Fruit fly (Drosophila melanogaster): ENCODE data around the gene twe.

DNA sequence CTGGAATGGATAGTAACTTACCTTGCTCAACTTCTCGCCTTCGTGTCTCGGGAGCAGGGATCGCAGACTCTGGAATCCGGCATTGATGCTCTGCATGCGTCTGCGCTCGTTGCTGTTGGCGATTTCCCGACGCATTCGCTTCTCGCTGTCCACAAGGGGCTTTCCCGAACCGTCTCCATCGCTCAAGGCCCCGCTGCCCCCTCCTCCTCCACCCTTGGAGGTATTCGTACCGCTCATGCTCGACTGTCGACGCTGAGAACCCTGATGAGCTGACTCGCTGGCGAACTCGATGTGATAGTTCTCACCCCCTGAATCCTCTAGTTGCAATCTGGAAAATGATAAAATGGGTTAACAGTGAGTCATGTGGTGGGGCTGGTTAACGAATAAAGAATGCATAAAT, 17.2 kb upstream of the twe start:
- no peak for TF ChIP-seq Dll (optimal IDR thresholded peaks at IDR 0.05)
- no peak for TF ChIP-seq CG8478 (optimal IDR thresholded peaks at IDR 0.05)
- TF ChIP-seq psq (optimal IDR thresholded peaks at IDR 0.05) = no peak
- no peak for TF ChIP-seq pan (optimal IDR thresholded peaks at IDR 0.05)
